Fruit fly (Drosophila melanogaster): ENCODE measurements around the gene CG31710.

dm6 chr2L:9736000-9736695 is 30.4 kb upstream of the CG31710 start, which contains the start of gene CG13117:
- TF ChIP-seq Hr96 (GFP tag; optimal IDR thresholded peaks at IDR 0.05): no peak
- no peak for TF ChIP-seq CG7045 (GFP tag; optimal IDR thresholded peaks at IDR 0.05)
- TF ChIP-seq CG11617 (GFP tag; optimal IDR thresholded peaks at IDR 0.05): no peak
- no peak for TF ChIP-seq CG7101 (tag; optimal IDR thresholded peaks at IDR 0.05)

Measured in whole organism, adult.